Worm (Caenorhabditis elegans) whole organism, late embryonic: ENCODE results near the gene R10H10.7.
A peak's percentile ranks its signal among the peaks of the same experiment; 100 is the strongest.

Experiments
- K02D7.2 ChIP-seq: sonication (generic microtip); optimal IDR thresholded peaks from 2 replicates; lab custom pipeline; 2017; ENCODE audit warnings: mild to moderate bottlenecking, missing genetic modification characterization, missing compliant biosample characterization
- ahr-1 ChIP-seq: sonication (generic microtip); optimal IDR thresholded peaks from 2 replicates; lab custom pipeline; 2016; ENCODE audit warnings: missing genetic modification characterization, missing compliant biosample characterization
- ceh-24 ChIP-seq: sonication (generic microtip); optimal IDR thresholded peaks from 2 replicates; lab custom pipeline; 2016; ENCODE audit warnings: mild to moderate bottlenecking, missing genetic modification characterization, missing compliant biosample characterization
- ceh-6 ChIP-seq: fragments of 200-800 bp; sonication (Bioruptor generic); optimal IDR thresholded peaks from 2 replicates; lab custom pipeline; 2018; ENCODE audit warnings: mild to moderate bottlenecking, missing genetic modification characterization, missing compliant biosample characterization
- ceh-9 ChIP-seq: sonication (generic microtip); optimal IDR thresholded peaks from 2 replicates; lab custom pipeline; 2016; ENCODE audit warnings: mild to moderate bottlenecking, missing genetic modification characterization, inconsistent platforms, missing compliant biosample characterization
- che-1 ChIP-seq: sonication (generic microtip); optimal IDR thresholded peaks from 2 replicates; lab custom pipeline; 2016; ENCODE audit warnings: mild to moderate bottlenecking, missing genetic modification characterization, missing compliant biosample characterization
- elt-2 ChIP-seq: sonication (generic microtip); optimal IDR thresholded peaks from 2 replicates; lab custom pipeline; 2016; ENCODE audit warnings: missing genetic modification reagents, missing genetic modification characterization, missing compliant biosample characterization
- ets-4 ChIP-seq: sonication (generic microtip); optimal IDR thresholded peaks from 2 replicates; lab custom pipeline; 2016; ENCODE audit warnings: missing genetic modification characterization, missing compliant biosample characterization
- eyg-1 ChIP-seq: sonication (generic microtip); optimal IDR thresholded peaks from 2 replicates; lab custom pipeline; 2016; ENCODE audit warnings: missing genotype, missing genetic modification characterization, missing compliant biosample characterization
- fkh-10 ChIP-seq: fragments of 150-350 bp; optimal IDR thresholded peaks from 2 replicates; lab custom pipeline; 2014; ENCODE audit warnings: missing biosample characterization, missing genetic modification reagents, missing genetic modification characterization
- gmeb-2 ChIP-seq: sonication (generic microtip); optimal IDR thresholded peaks from 2 replicates; lab custom pipeline; 2016; ENCODE audit warnings: missing genetic modification characterization, inconsistent platforms, missing compliant biosample characterization
- hlh-13 ChIP-seq: fragments of 200-800 bp; sonication (Bioruptor generic); optimal IDR thresholded peaks from 2 replicates; lab custom pipeline; 2018; ENCODE audit warnings: mild to moderate bottlenecking, missing genetic modification characterization, missing compliant biosample characterization
- hlh-15 ChIP-seq: sonication (generic microtip); optimal IDR thresholded peaks from 2 replicates; lab custom pipeline; 2016; ENCODE audit warnings: missing genetic modification characterization, missing compliant biosample characterization
- hlh-30 ChIP-seq: sonication (generic microtip); optimal IDR thresholded peaks from 2 replicates; lab custom pipeline; 2017; ENCODE audit warnings: antibody characterized with exemption, missing genetic modification characterization, missing compliant biosample characterization; ENCODE audit not compliant: insufficient read depth
- hlh-6 ChIP-seq: sonication (generic microtip); optimal IDR thresholded peaks from 2 replicates; lab custom pipeline; 2016; ENCODE audit warnings: missing genotype, missing genetic modification characterization, missing compliant biosample characterization
- nfya-1 ChIP-seq: sonication (generic microtip); optimal IDR thresholded peaks from 2 replicates; lab custom pipeline; 2017; ENCODE audit warnings: missing genetic modification characterization, mild to moderate bottlenecking, missing compliant biosample characterization, antibody characterized with exemption, moderate library complexity
- nhr-11 ChIP-seq: fragments of 150-350 bp; optimal IDR thresholded peaks from 2 replicates; lab custom pipeline; 2014; ENCODE audit warnings: missing biosample characterization, missing genetic modification characterization
- pat-9 ChIP-seq: fragments of 200-800 bp; sonication (Bioruptor generic); optimal IDR thresholded peaks from 2 replicates; lab custom pipeline; 2018; ENCODE audit warnings: mild to moderate bottlenecking, missing genetic modification characterization, moderate library complexity, missing compliant biosample characterization
- pha-2 ChIP-seq: sonication (generic microtip); optimal IDR thresholded peaks from 2 replicates; lab custom pipeline; 2017; ENCODE audit warnings: mild to moderate bottlenecking, missing genetic modification characterization, missing compliant biosample characterization
- pha-4 ChIP-seq: fragments of 150-350 bp; optimal IDR thresholded peaks from 2 replicates; lab custom pipeline; 2018; ENCODE audit warnings: missing biosample characterization, missing genetic modification reagents, missing genetic modification characterization
- pqm-1 ChIP-seq: sonication (generic microtip); optimal IDR thresholded peaks from 2 replicates; lab custom pipeline; 2016; ENCODE audit warnings: missing genetic modification characterization, missing compliant biosample characterization
- pros-1 ChIP-seq: fragments of 150-350 bp; optimal IDR thresholded peaks from 2 replicates; lab custom pipeline; 2014; ENCODE audit warnings: missing biosample characterization, missing genetic modification reagents, missing genetic modification characterization
- ref-2 ChIP-seq: sonication (generic microtip); optimal IDR thresholded peaks from 2 replicates; lab custom pipeline; 2016; ENCODE audit warnings: missing genetic modification characterization, missing compliant biosample characterization
- rnt-1 ChIP-seq: sonication (generic microtip); optimal IDR thresholded peaks from 2 replicates; lab custom pipeline; 2016; ENCODE audit warnings: missing genetic modification characterization, missing compliant biosample characterization
- sdc-2 ChIP-seq: sonication (generic microtip); optimal IDR thresholded peaks from 2 replicates; lab custom pipeline; 2016; ENCODE audit warnings: missing genotype, missing genetic modification characterization, missing compliant biosample characterization
- sox-4 ChIP-seq: sonication (generic microtip); optimal IDR thresholded peaks from 2 replicates; lab custom pipeline; 2017; ENCODE audit warnings: mild to moderate bottlenecking, missing genetic modification characterization, inconsistent platforms, missing compliant biosample characterization
- syd-9 ChIP-seq: sonication (generic microtip); optimal IDR thresholded peaks from 2 replicates; lab custom pipeline; 2016; ENCODE audit warnings: mild to moderate bottlenecking, missing genetic modification characterization, moderate library complexity, missing compliant biosample characterization
- tbx-2 ChIP-seq: sonication (generic microtip); optimal IDR thresholded peaks from 2 replicates; lab custom pipeline; 2016; ENCODE audit warnings: missing genetic modification characterization, missing compliant biosample characterization
- unc-3 ChIP-seq, 2 experiments: fragments of 200-800 bp in 1 of 2; sonication (Bioruptor generic) in 1 of 2; sonication (generic microtip) in 1 of 2; conservative IDR thresholded peaks in 1 of 2; optimal IDR thresholded peaks in 1 of 2; 2 replicates each; pipeline versions ENCODE4 v1.3.6 to Lab custom; 2016 to 2022; ENCODE audit warnings: missing compliant biosample characterization in 2 of 2, missing genetic modification characterization in 2 of 2, missing genetic modification reagents in 1 of 2
- unc-86 ChIP-seq: sonication (generic microtip); optimal IDR thresholded peaks from 2 replicates; lab custom pipeline; 2016; ENCODE audit warnings: missing genetic modification characterization, missing compliant biosample characterization
- zip-5 ChIP-seq: sonication (generic microtip); optimal IDR thresholded peaks from 2 replicates; lab custom pipeline; 2016; ENCODE audit warnings: missing genetic modification characterization, missing compliant biosample characterization
- ztf-16 ChIP-seq: sonication (generic microtip); optimal IDR thresholded peaks from 2 replicates; lab custom pipeline; 2017; ENCODE audit warnings: missing genetic modification characterization, missing compliant biosample characterization

The R10H10.7 gene

ce11 chrIV:10413828-10414227, at the start of gene R10H10.7:
Gene R10H10.7 (minus strand): TSS chrIV:10413928.
- TF ChIP-seq K02D7.2 (no peak), ztf-16 (tag; lab: Kevin White, UChicago) (no peak), eyg-1 (tag; lab: Kevin White, UChicago) (no peak)

ce11 chrIV:10463127-10463526, 49.4 kb upstream of the R10H10.7 start:
- TF ChIP-seq elt-2 (tag; lab: Kevin White, UChicago) = peak; percentile 42
- no peak for TF ChIP-seq nfya-1 (tag; lab: Kevin White, UChicago)

- TF ChIP-seq elt-2 (tag; lab: Kevin White, UChicago) = no peak
- TF ChIP-seq pros-1 = no peak
- no peak for TF ChIP-seq unc-86 (tag; lab: Kevin White, UChicago)
- TF ChIP-seq zip-5 (tag; lab: Kevin White, UChicago) = no peak
- no peak for TF ChIP-seq ceh-6 (GFP tag; lab: Kevin White, UChicago)
- TF ChIP-seq ztf-16 (tag; lab: Kevin White, UChicago) = no peak
- no peak for TF ChIP-seq ref-2 (tag; lab: Kevin White, UChicago)
- TF ChIP-seq rnt-1 (tag; lab: Kevin White, UChicago) = no peak
Measured at ce11 chrIV:10462608-10463007, 48.9 kb upstream of the R10H10.7 start.

- no peak for TF ChIP-seq pat-9 (tag; lab: Kevin White, UChicago)
- no peak for TF ChIP-seq ahr-1 (tag; lab: Kevin White, UChicago)
- no peak for TF ChIP-seq fkh-10 (GFP tag; lab: Kevin White, UChicago)
- no peak for TF ChIP-seq hlh-15 (tag; lab: Kevin White, UChicago)
- TF ChIP-seq pha-2 (tag; lab: Kevin White, UChicago) = no peak
- no peak for TF ChIP-seq hlh-6
- no peak for TF ChIP-seq pqm-1
- TF ChIP-seq syd-9 = no peak
- no peak for TF ChIP-seq rnt-1 (tag; lab: Kevin White, UChicago)
- TF ChIP-seq hlh-13 (GFP tag; lab: Kevin White, UChicago) = no peak
- no peak for TF ChIP-seq ceh-9 (tag; lab: Kevin White, UChicago)
- TF ChIP-seq ceh-6 (GFP tag; lab: Kevin White, UChicago) = no peak
- no peak for TF ChIP-seq eyg-1 (tag; lab: Kevin White, UChicago)
Measured at ce11 chrIV:10461767-10462166, 48.0 kb upstream of the R10H10.7 start, which contains the start of gene mec-3. Gene mec-3 (minus strand): TSS chrIV:10461867.

ce11 chrIV:10457137-10457536, 43.4 kb upstream of the R10H10.7 start, which contains the start of gene srb-17:
Gene srb-17 (minus strand): TSS chrIV:10457237.
- TF ChIP-seq pqm-1 = no peak
- TF ChIP-seq sox-4 (tag; lab: Kevin White, UChicago) = no peak
- TF ChIP-seq ztf-16 (tag; lab: Kevin White, UChicago) = no peak
- no peak for TF ChIP-seq ahr-1 (tag; lab: Kevin White, UChicago)
- no peak for TF ChIP-seq nhr-11
- no peak for TF ChIP-seq ets-4 (tag; lab: Kevin White, UChicago)
- no peak for TF ChIP-seq K02D7.2
- no peak for TF ChIP-seq gmeb-2
- no peak for TF ChIP-seq tbx-2 (tag; lab: Kevin White, UChicago)

- no peak for TF ChIP-seq ets-4 (tag; lab: Kevin White, UChicago)
- TF ChIP-seq sdc-2 (tag; lab: Kevin White, UChicago) = no peak
- no peak for TF ChIP-seq nfya-1 (tag; lab: Kevin White, UChicago)
- TF ChIP-seq, all 69 proteins: peak for 0
Measured at ce11 chrIV:10453001-10453400, 39.3 kb upstream of the R10H10.7 start, which contains the start of gene F01D4.8. Gene F01D4.8 (minus strand): TSS chrIV:10453101.

ce11 chrIV:10449799-10450198, 36.1 kb upstream of the R10H10.7 start, which contains the start of gene F13B12.4:
Gene F13B12.4 (minus strand): TSS chrIV:10449899.
- TF ChIP-seq hlh-30 (tag; lab: Kevin White, UChicago) = no peak
- no peak for TF ChIP-seq ets-4 (tag; lab: Kevin White, UChicago)
- TF ChIP-seq pha-4 (tag; lab: Kevin White, UChicago) = no peak
- no peak for TF ChIP-seq ztf-16 (tag; lab: Kevin White, UChicago)
- no peak for TF ChIP-seq unc-86 (tag; lab: Kevin White, UChicago)
- no peak for TF ChIP-seq unc-3 (GFP tag; conservative IDR thresholded peaks at IDR 0.05; lab: Robert Waterston, UW)
- TF ChIP-seq unc-3 (tag; optimal IDR thresholded peaks at IDR 0.05; lab: Kevin White, UChicago) = no peak
- TF ChIP-seq pqm-1 = no peak
- no peak for TF ChIP-seq K02D7.2
- TF ChIP-seq che-1 (tag; lab: Kevin White, UChicago) = no peak
- TF ChIP-seq ceh-24 = no peak
